Fruit fly (Drosophila melanogaster) whole organism, embryonic: ENCODE measurements around the gene CG3342.

Experiments used
- Abd-B ChIP-seq: fragments of 200-800 bp; sonication (Bioruptor generic); optimal IDR thresholded peaks from 2 replicates; lab custom pipeline; 2018; ENCODE audit warnings: missing biosample characterization, mild to moderate bottlenecking, missing genetic modification characterization, moderate library complexity
- Ada2b ChIP-seq: fragments of 200-800 bp; sonication (Bioruptor generic); IDR thresholded peaks from 2 replicates; pipeline ENCODE4 v1.3.6; 2022; ENCODE audit warnings: missing biosample characterization, missing genetic modification characterization
- Antp ChIP-seq: fragments of 200-800 bp; sonication (Bioruptor generic); optimal IDR thresholded peaks from 3 replicates; lab custom pipeline; 2016; ENCODE audit warnings: missing biosample characterization, missing genetic modification characterization
- Bgb ChIP-seq: fragments of 200-800 bp; sonication (Bioruptor generic); IDR thresholded peaks from 2 replicates; pipeline ENCODE4 v1.3.6; 2022; ENCODE audit warnings: missing biosample characterization, missing genetic modification characterization; ENCODE audit not compliant: partially characterized antibody
- CG10959 ChIP-seq: fragments of 200-800 bp; sonication (Bioruptor generic); IDR thresholded peaks from 2 replicates; pipeline ENCODE4 v1.3.6; 2022; ENCODE audit warnings: missing biosample characterization, missing genetic modification characterization
- CG11696 ChIP-seq: fragments of 200-800 bp; sonication (Bioruptor generic); IDR thresholded peaks from 2 replicates; pipeline ENCODE4 v1.3.6; 2022; ENCODE audit warnings: missing biosample characterization, missing genetic modification characterization
- CG14014 ChIP-seq: fragments of 200-800 bp; sonication (Bioruptor generic); IDR thresholded peaks from 2 replicates; pipeline ENCODE4 v1.3.6; 2022; ENCODE audit warnings: missing biosample characterization, missing genetic modification characterization
- CG1602 ChIP-seq: fragments of 200-800 bp; sonication (Bioruptor generic); optimal IDR thresholded peaks from 3 replicates; lab custom pipeline; 2016; ENCODE audit warnings: missing biosample characterization, missing genetic modification characterization
- CG17385 ChIP-seq: fragments of 200-800 bp; sonication (Bioruptor generic); optimal IDR thresholded peaks from 3 replicates; lab custom pipeline; 2018; ENCODE audit warnings: missing biosample characterization, mild to moderate bottlenecking, missing genetic modification characterization
- CG2712 ChIP-seq: fragments of 200-800 bp; optimal IDR thresholded peaks from 3 replicates; lab custom pipeline; 2019; ENCODE audit warnings: missing biosample characterization, mild to moderate bottlenecking, missing genetic modification characterization, moderate library complexity
- CG2875 ChIP-seq: fragments of 200-800 bp; sonication (Bioruptor generic); optimal IDR thresholded peaks from 2 replicates; lab custom pipeline; 2017; ENCODE audit warnings: missing biosample characterization, mild to moderate bottlenecking, missing genetic modification characterization, missing genetic modification reagents
- CG31224 ChIP-seq: fragments of 200-800 bp; sonication (Bioruptor generic); IDR thresholded peaks from 2 replicates; pipeline ENCODE4 v1.3.6; 2022; ENCODE audit warnings: missing biosample characterization, missing genetic modification characterization
- CG32767 ChIP-seq: fragments of 200-800 bp; sonication (Bioruptor generic); IDR thresholded peaks from 2 replicates; pipeline ENCODE4 v1.3.6; 2022; ENCODE audit warnings: missing biosample characterization, missing genetic modification characterization
- CG4617 ChIP-seq: fragments of 200-800 bp; sonication (Bioruptor generic); optimal IDR thresholded peaks from 3 replicates; lab custom pipeline; 2016; ENCODE audit warnings: missing biosample characterization, missing genetic modification characterization, borderline replicate concordance
- CG5245 ChIP-seq: fragments of 200-800 bp; sonication (Bioruptor generic); optimal IDR thresholded peaks from 3 replicates; lab custom pipeline; 2016; ENCODE audit warnings: missing biosample characterization, missing genetic modification characterization
- CG6654 ChIP-seq: fragments of 200-800 bp; sonication (Bioruptor generic); optimal IDR thresholded peaks from 2 replicates; lab custom pipeline; 2017; ENCODE audit warnings: missing biosample characterization, mild to moderate bottlenecking, missing genetic modification characterization
- CG7963 ChIP-seq: fragments of 200-800 bp; sonication (Bioruptor generic); IDR thresholded peaks from 3 replicates; pipeline ENCODE4 v1.3.6; 2022; ENCODE audit warnings: missing biosample characterization, missing genetic modification characterization; ENCODE audit not compliant: partially characterized antibody
- CG8359 ChIP-seq: fragments of 200-800 bp; sonication (Bioruptor generic); optimal IDR thresholded peaks from 2 replicates; lab custom pipeline; 2017; ENCODE audit warnings: missing biosample characterization, mild to moderate bottlenecking, missing genetic modification characterization, borderline replicate concordance
- CG8388 ChIP-seq: fragments of 200-800 bp; sonication (Bioruptor generic); optimal IDR thresholded peaks from 2 replicates; lab custom pipeline; 2019; ENCODE audit warnings: missing biosample characterization, mild to moderate bottlenecking, missing genetic modification characterization, moderate library complexity
- Elba2 ChIP-seq: fragments of 200-800 bp; sonication (Bioruptor generic); optimal IDR thresholded peaks from 3 replicates; lab custom pipeline; 2016; ENCODE audit warnings: missing biosample characterization, missing genetic modification characterization
- H2.0 ChIP-seq: fragments of 200-800 bp; sonication (Bioruptor generic); IDR thresholded peaks from 2 replicates; pipeline ENCODE4 v1.3.6; 2022; ENCODE audit warnings: missing biosample characterization, missing genetic modification characterization
- Hr3 ChIP-seq: fragments of 200-800 bp; sonication (Bioruptor generic); optimal IDR thresholded peaks from 3 replicates; lab custom pipeline; 2016; ENCODE audit warnings: missing biosample characterization, missing genetic modification characterization
- MTF-1 ChIP-seq: fragments of 200-800 bp; sonication (Bioruptor generic); optimal IDR thresholded peaks from 2 replicates; lab custom pipeline; 2018; ENCODE audit warnings: missing biosample characterization, mild to moderate bottlenecking, missing genetic modification characterization, borderline replicate concordance
- Mrtf ChIP-seq: fragments of 200-800 bp; sonication (Bioruptor generic); IDR thresholded peaks from 3 replicates; pipeline ENCODE4 v1.3.6; 2022; ENCODE audit warnings: missing biosample characterization, missing genetic modification characterization
- NC2β ChIP-seq: fragments of 200-800 bp; sonication (Bioruptor generic); optimal IDR thresholded peaks from 2 replicates; lab custom pipeline; 2016; ENCODE audit warnings: missing biosample characterization, missing genetic modification characterization
- Nf-YA ChIP-seq: fragments of 200-800 bp; sonication (Bioruptor generic); IDR thresholded peaks from 2 replicates; pipeline ENCODE4 v1.3.6; 2022; ENCODE audit warnings: missing biosample characterization, missing genetic modification characterization
- NfI ChIP-seq: fragments of 200-800 bp; sonication (Bioruptor generic); optimal IDR thresholded peaks from 3 replicates; lab custom pipeline; 2018; ENCODE audit warnings: missing biosample characterization, mild to moderate bottlenecking, missing genetic modification characterization, moderate library complexity
- Oaz ChIP-seq: fragments of 200-800 bp; sonication (Bioruptor generic); IDR thresholded peaks from 2 replicates; pipeline ENCODE4 v1.3.6; 2022; ENCODE audit warnings: missing biosample characterization, missing genetic modification characterization
- Rfx ChIP-seq: fragments of 200-800 bp; sonication (Bioruptor generic); IDR thresholded peaks from 2 replicates; pipeline ENCODE4 v1.3.6; 2022; ENCODE audit warnings: missing biosample characterization, missing genetic modification characterization
- Spps ChIP-seq: fragments of 200-800 bp; sonication (Bioruptor generic); optimal IDR thresholded peaks from 2 replicates; lab custom pipeline; 2018; ENCODE audit warnings: missing biosample characterization, mild to moderate bottlenecking, missing genetic modification characterization
- Usf ChIP-seq: fragments of 200-800 bp; sonication (Bioruptor generic); optimal IDR thresholded peaks from 2 replicates; lab custom pipeline; 2017; ENCODE audit warnings: missing genotype, missing biosample characterization, missing genetic modification characterization
- Xrp1 ChIP-seq: fragments of 200-800 bp; sonication (Bioruptor generic); IDR thresholded peaks from 2 replicates; pipeline ENCODE4 v1.3.6; 2022; ENCODE audit warnings: missing biosample characterization, missing genetic modification characterization
- abd-A ChIP-seq: fragments of 200-800 bp; sonication (Bioruptor generic); optimal IDR thresholded peaks from 3 replicates; lab custom pipeline; 2019; ENCODE audit warnings: missing biosample characterization, mild to moderate bottlenecking, missing genetic modification characterization, moderate library complexity
- cato ChIP-seq: fragments of 200-800 bp; sonication (Bioruptor generic); optimal IDR thresholded peaks from 2 replicates; lab custom pipeline; 2016; ENCODE audit warnings: missing biosample characterization, missing genetic modification characterization, borderline replicate concordance
- cg ChIP-seq: fragments of 200-800 bp; sonication (Bioruptor generic); optimal IDR thresholded peaks from 3 replicates; lab custom pipeline; 2019; ENCODE audit warnings: missing biosample characterization, mild to moderate bottlenecking, missing genetic modification characterization, moderate library complexity
- crol ChIP-seq: fragments of 200-800 bp; sonication (Bioruptor generic); IDR thresholded peaks from 2 replicates; pipeline ENCODE4 v1.3.6; 2022; ENCODE audit warnings: missing biosample characterization, missing genetic modification characterization
- dm ChIP-seq: fragments of 200-800 bp; sonication (Bioruptor generic); optimal IDR thresholded peaks from 3 replicates; lab custom pipeline; 2016; ENCODE audit warnings: missing biosample characterization, missing genetic modification characterization
- ems ChIP-seq: fragments of 200-800 bp; sonication (Bioruptor generic); optimal IDR thresholded peaks from 3 replicates; lab custom pipeline; 2016; ENCODE audit warnings: missing biosample characterization, missing genetic modification characterization
- eyg ChIP-seq: fragments of 200-800 bp; sonication (Bioruptor generic); optimal IDR thresholded peaks from 3 replicates; lab custom pipeline; 2016; ENCODE audit warnings: missing biosample characterization, missing genetic modification characterization
- gce ChIP-seq: fragments of 200-800 bp; sonication (Bioruptor generic); IDR thresholded peaks from 3 replicates; pipeline ENCODE4 v1.3.6; 2022; ENCODE audit warnings: missing biosample characterization, missing genetic modification characterization
- ham ChIP-seq: fragments of 200-800 bp; sonication (Bioruptor generic); IDR thresholded peaks from 2 replicates; pipeline ENCODE4 v1.3.6; 2022; ENCODE audit warnings: missing biosample characterization, missing genetic modification characterization
- klu ChIP-seq: fragments of 200-800 bp; sonication (Bioruptor generic); IDR thresholded peaks from 2 replicates; pipeline ENCODE4 v1.3.6; 2022; ENCODE audit warnings: missing biosample characterization, missing genetic modification characterization
- nau ChIP-seq: fragments of 200-800 bp; sonication (Bioruptor generic); optimal IDR thresholded peaks from 3 replicates; lab custom pipeline; 2017; ENCODE audit warnings: missing biosample characterization, mild to moderate bottlenecking, missing genetic modification characterization, missing genetic modification reagents
- otp ChIP-seq: fragments of 200-800 bp; sonication (Bioruptor generic); IDR thresholded peaks from 3 replicates; pipeline ENCODE4, ENCODE4 v1.3.6; 2022; ENCODE audit warnings: missing biosample characterization, missing genetic modification characterization
- pho ChIP-seq: fragments of 200-800 bp; sonication (Bioruptor generic); optimal IDR thresholded peaks from 2 replicates; lab custom pipeline; 2016; ENCODE audit warnings: missing biosample characterization, missing genetic modification characterization
- sna ChIP-seq: fragments of 200-800 bp; sonication (Bioruptor generic); IDR thresholded peaks from 2 replicates; pipeline ENCODE4 v1.3.6; 2022; ENCODE audit warnings: missing biosample characterization, missing genetic modification characterization; ENCODE audit not compliant: partially characterized antibody
- tna ChIP-seq: fragments of 200-800 bp; sonication (Bioruptor generic); IDR thresholded peaks from 2 replicates; pipeline ENCODE4 v1.3.6; 2022; ENCODE audit warnings: missing biosample characterization, missing genetic modification characterization; ENCODE audit not compliant: partially characterized antibody
- ttk ChIP-seq: fragments of 200-800 bp; sonication (Bioruptor generic); IDR thresholded peaks from 2 replicates; pipeline ENCODE4 v2.1.2; 2022; ENCODE audit warnings: missing biosample characterization, missing genetic modification characterization
- vnd ChIP-seq: fragments of 200-800 bp; sonication (Bioruptor generic); IDR thresholded peaks from 3 replicates; pipeline ENCODE4 v1.3.6; 2022; ENCODE audit warnings: missing biosample characterization, missing genetic modification characterization; ENCODE audit not compliant: partially characterized antibody
- wek ChIP-seq: fragments of 200-800 bp; sonication (Bioruptor generic); optimal IDR thresholded peaks from 3 replicates; lab custom pipeline; 2018; ENCODE audit warnings: missing biosample characterization, mild to moderate bottlenecking, missing genetic modification characterization, moderate library complexity

The CG3342 gene

DNA sequence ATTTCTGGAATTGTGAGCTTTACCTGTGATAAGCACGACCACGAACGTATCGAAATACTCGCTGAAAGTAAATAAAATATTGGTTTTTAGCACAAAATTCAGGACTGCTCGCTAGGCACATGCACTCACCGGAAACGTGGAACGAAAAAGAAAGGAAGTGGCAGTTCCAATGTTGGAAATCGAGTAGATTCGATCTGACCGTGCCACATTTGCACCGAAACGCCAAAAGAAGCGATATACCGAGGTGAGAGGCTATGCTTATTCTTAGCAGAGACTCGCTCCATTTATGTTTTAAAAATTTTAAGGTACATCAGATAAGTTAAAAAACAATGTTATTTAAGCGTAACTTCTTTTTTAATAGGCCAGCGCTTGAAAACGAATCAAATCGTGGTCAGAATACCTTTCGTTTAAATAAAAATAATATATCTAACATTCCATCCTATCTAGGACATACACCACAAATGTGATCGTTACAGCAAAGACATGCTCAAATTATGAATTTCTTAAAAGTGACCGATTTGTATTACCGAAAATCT lies 5.5 kb upstream of the CG3342 start, which contains the start of gene RpL7A (continued):
- TF ChIP-seq wek (GFP tag; lab: Kevin White, UChicago) (peak; percentile 83), CG31224 (GFP tag; lab: Robert Waterston, UW) (peak; percentile 23; the same call in 1 of the 2 replicates), ttk (GFP tag; lab: Robert Waterston, UW) (peak; percentile 44; the same call in 1 of the 2 replicates), klu (GFP tag; lab: Robert Waterston, UW) (no peak), tna (GFP tag; lab: Robert Waterston, UW) (no peak), cato (GFP tag; lab: Kevin White, UChicago) (peak; percentile 4), CG1602 (GFP tag; lab: Kevin White, UChicago) (no peak), gce (GFP tag; lab: Robert Waterston, UW) (peak; percentile 79; the same call in 2 of the 3 replicates), eyg (GFP tag; lab: Kevin White, UChicago) (peak; percentile 47), MTF-1 (GFP tag; lab: Kevin White, UChicago) (peak; percentile 89), nau (peak; percentile 57), Abd-B (GFP tag; lab: Kevin White, UChicago) (peak; percentile 40), NC2β (peak; percentile 84), sna (no peak), CG14014 (GFP tag; lab: Robert Waterston, UW) (peak; percentile 50; the same call in 1 of the 2 replicates), Spps (peak; percentile 27), Mrtf (GFP tag; lab: Robert Waterston, UW) (peak; percentile 45; the same call in 1 of the 3 replicates), cg (GFP tag; lab: Kevin White, UChicago) (no peak), Antp (GFP tag; lab: Kevin White, UChicago) (peak; percentile 19), dm (GFP tag; lab: Kevin White, UChicago) (peak; percentile 64), CG32767 (0 out of 2 replicates have a peak, but pooled peaks have one; percentile 31), CG2712 (tag; lab: Kevin White, UChicago) (no peak), CG5245 (GFP tag; lab: Kevin White, UChicago) (peak; percentile 56), CG17385 (peak; percentile 69), otp (GFP tag; lab: Robert Waterston, UW) (peak; percentile 73), Ada2b (no peak), Bgb (GFP tag; lab: Robert Waterston, UW) (no peak), Hr3 (GFP tag; lab: Kevin White, UChicago) (peak; percentile 11), Usf (peak; percentile 51), CG7963 (GFP tag; lab: Robert Waterston, UW) (no peak), CG2875 (peak; percentile 74), abd-A (no peak), ems (GFP tag; lab: Kevin White, UChicago) (peak; percentile 35), Oaz (no peak), CG8359 (peak; percentile 41), H2.0 (GFP tag; lab: Robert Waterston, UW) (peak; percentile 61), CG6654 (GFP tag; lab: Kevin White, UChicago) (peak; percentile 21), crol (GFP tag; lab: Robert Waterston, UW) (no peak), CG4617 (peak; percentile 3), pho (GFP tag; lab: Kevin White, UChicago) (peak; percentile 14), ham (GFP tag; lab: Robert Waterston, UW) (no peak), Xrp1 (0 out of 2 replicates have a peak, but pooled peaks have one; percentile 5), Rfx (GFP tag; lab: Robert Waterston, UW) (peak; percentile 80), vnd (GFP tag; lab: Robert Waterston, UW) (no peak), CG8388 (GFP tag; lab: Kevin White, UChicago) (peak; percentile 22), CG10959 (GFP tag; lab: Robert Waterston, UW) (0 out of 2 replicates have a peak, but pooled peaks have one; percentile 43), Nf-YA (GFP tag; lab: Robert Waterston, UW) (peak; percentile 49; the same call in 1 of the 2 replicates), NfI (peak; percentile 81), Elba2 (GFP tag; lab: Kevin White, UChicago) (no peak), CG11696 (GFP tag; lab: Robert Waterston, UW) (peak; percentile 47; the same call in 1 of the 2 replicates)
